Fruit fly (Drosophila melanogaster): ENCODE results near the gene CG31954.

The CG31954 gene

DNA sequence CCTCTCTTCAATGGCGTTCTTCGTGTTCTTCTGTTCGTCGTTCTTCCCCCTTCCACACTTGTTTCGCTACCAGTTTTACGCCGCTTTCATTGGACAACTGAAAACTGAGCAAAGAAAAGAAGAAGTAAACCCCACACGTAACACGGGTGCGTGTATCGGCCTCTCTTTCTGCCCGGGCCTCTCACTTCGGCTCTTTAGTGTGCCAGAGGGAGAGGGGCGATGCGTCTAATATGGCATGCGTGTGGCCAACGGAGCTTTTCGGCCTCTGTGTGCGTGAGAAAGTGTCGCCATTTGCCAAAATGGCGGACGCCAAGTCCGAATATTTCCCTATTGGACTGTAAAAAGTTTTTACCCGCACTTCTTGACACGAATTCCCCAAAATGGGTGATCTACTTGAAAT, 30.1 kb upstream of the CG31954 start (continued):
- TF ChIP-seq Fer1 (GFP tag; optimal IDR thresholded peaks at IDR 0.05) = no peak
- no peak for TF ChIP-seq Lpt (GFP tag; optimal IDR thresholded peaks at IDR 0.05)
- peak; percentile 98 for TF ChIP-seq Nf-YC (tag; optimal IDR thresholded peaks at IDR 0.05)
- TF ChIP-seq CrebB (tag; optimal IDR thresholded peaks at IDR 0.05) = no peak
- TF ChIP-seq CG4404 (GFP tag; IDR thresholded peaks at IDR 0.05) = no peak
- no peak for TF ChIP-seq CG17186 (GFP tag; optimal IDR thresholded peaks at IDR 0.05)
- no peak for TF ChIP-seq tx (GFP tag; optimal IDR thresholded peaks at IDR 0.05)
- no peak for TF ChIP-seq fd64A (GFP tag; optimal IDR thresholded peaks at IDR 0.05)
- peak; percentile 37 for TF ChIP-seq ewg (GFP tag; optimal IDR thresholded peaks at IDR 0.05)
- TF ChIP-seq CG6272 (GFP tag; IDR thresholded peaks at IDR 0.05) = no peak
- no peak for TF ChIP-seq CG10462 (GFP tag; optimal IDR thresholded peaks at IDR 0.05)
- no peak for TF ChIP-seq CG11093 (GFP tag; IDR thresholded peaks at IDR 0.05)
- TF ChIP-seq cg (GFP tag; optimal IDR thresholded peaks at IDR 0.05) = peak; percentile 76
- peak; percentile 69 for TF ChIP-seq chm (GFP tag; IDR thresholded peaks at IDR 0.05)
- no peak for TF ChIP-seq CG4730 (GFP tag; IDR thresholded peaks at IDR 0.05)
- TF ChIP-seq CG7987 (GFP tag; optimal IDR thresholded peaks at IDR 0.05) = no peak
- peak; percentile 87 for TF ChIP-seq Nf-YA (GFP tag; IDR thresholded peaks at IDR 0.05)
- TF ChIP-seq CG9797 (GFP tag; optimal IDR thresholded peaks at IDR 0.05) = no peak
- TF ChIP-seq CG31441 (GFP tag; IDR thresholded peaks at IDR 0.05) = no peak
- TF ChIP-seq CG12769 (tag; optimal IDR thresholded peaks at IDR 0.05) = no peak
- TF ChIP-seq chif (GFP tag; optimal IDR thresholded peaks at IDR 0.05) = no peak
- no peak for TF ChIP-seq CG9215 (GFP tag; IDR thresholded peaks at IDR 0.05)
- no peak for TF ChIP-seq Bteb2 (GFP tag; optimal IDR thresholded peaks at IDR 0.05)
- TF ChIP-seq bowl (GFP tag; IDR thresholded peaks at IDR 0.05) = peak; percentile 62; the same call in 1 of the 2 replicates
- no peak for TF ChIP-seq Side (GFP tag; optimal IDR thresholded peaks at IDR 0.05)
- peak; percentile 38; the same call in 1 of the 3 replicates for TF ChIP-seq Opbp (GFP tag; IDR thresholded peaks at IDR 0.05; ENCODE audit: partially characterized antibody)
- no peak for TF ChIP-seq pum (GFP tag; optimal IDR thresholded peaks at IDR 0.05)
- no peak for TF ChIP-seq pros (GFP tag; optimal IDR thresholded peaks at IDR 0.05)
- TF ChIP-seq tin (GFP tag; optimal IDR thresholded peaks at IDR 0.05) = no peak
- TF ChIP-seq Mrtf (GFP tag; IDR thresholded peaks at IDR 0.05) = no peak
- 0 out of 3 replicates have a peak, but pooled peaks have one; percentile 15 for TF ChIP-seq ci (GFP tag; IDR thresholded peaks at IDR 0.05)
- peak; percentile 17; the same call in 1 of the 2 replicates for TF ChIP-seq CG32532 (GFP tag; IDR thresholded peaks at IDR 0.05)
- no peak for TF ChIP-seq gfzf (GFP tag; optimal IDR thresholded peaks at IDR 0.05)
- TF ChIP-seq CG1647 (GFP tag; optimal IDR thresholded peaks at IDR 0.05) = no peak
- no peak for TF ChIP-seq p53 (GFP tag; optimal IDR thresholded peaks at IDR 0.05)
- no peak for TF ChIP-seq CG13296 (GFP tag; optimal IDR thresholded peaks at IDR 0.05)
- TF ChIP-seq CG18476 (GFP tag; optimal IDR thresholded peaks at IDR 0.05) = no peak
- peak; percentile 36 for TF ChIP-seq Jarid2 (GFP tag; optimal IDR thresholded peaks at IDR 0.05)
- TF ChIP-seq Nf-YB (GFP tag; optimal IDR thresholded peaks at IDR 0.05) = peak; percentile 97
- no peak for TF ChIP-seq row (GFP tag; IDR thresholded peaks at IDR 0.05)
- TF ChIP-seq ato (GFP tag; IDR thresholded peaks at IDR 0.05; ENCODE audit: partially characterized antibody) = no peak
- TF ChIP-seq jigr1 (GFP tag; IDR thresholded peaks at IDR 0.05) = no peak
- no peak for TF ChIP-seq cwo (GFP tag; optimal IDR thresholded peaks at IDR 0.05)
- TF ChIP-seq lov (optimal IDR thresholded peaks at IDR 0.05) = peak; percentile 4
- no peak for TF ChIP-seq lov (GFP tag; IDR thresholded peaks at IDR 0.05)
- no peak for TF ChIP-seq stwl (tag; optimal IDR thresholded peaks at IDR 0.05)
